Worm (Caenorhabditis elegans): ENCODE data around the gene fbxc-15.

ce11 chrII:973999-974398, 5.2 kb upstream of the fbxc-15 start, which contains the start of gene fbxc-14:
- TF ChIP-seq fos-1 (tag; optimal IDR thresholded peaks at IDR 0.05) (no peak), zip-2 (tag; optimal IDR thresholded peaks at IDR 0.05) (no peak), aly-2 (tag; optimal IDR thresholded peaks at IDR 0.05) (no peak), lir-3 (tag; optimal IDR thresholded peaks at IDR 0.05) (no peak), attf-4 (tag; optimal IDR thresholded peaks at IDR 0.05) (no peak), F44E2.7 (GFP tag; IDR thresholded peaks at IDR 0.05) (no peak), nhr-11 (tag; optimal IDR thresholded peaks at IDR 0.05) (no peak), nhr-28 (tag; optimal IDR thresholded peaks at IDR 0.05) (no peak), dve-1 (tag; optimal IDR thresholded peaks at IDR 0.05; ENCODE audit: insufficient read depth) (no peak), zag-1 (tag; optimal IDR thresholded peaks at IDR 0.05) (no peak), lsy-2 (tag; optimal IDR thresholded peaks at IDR 0.05) (no peak), madf-5 (GFP tag; IDR thresholded peaks at IDR 0.05) (no peak)
